Worm (Caenorhabditis elegans) whole organism, young adult: ENCODE data around the gene C50B6.9.

Experiments
- B0035.1 ChIP-seq: sonication (generic microtip); optimal IDR thresholded peaks from 2 replicates; lab custom pipeline; 2016; ENCODE audit warnings: missing genetic modification characterization, mild to moderate bottlenecking, missing compliant biosample characterization, missing genotype, missing genetic modification reagents
- F10E7.11 ChIP-seq: sonication (generic microtip); optimal IDR thresholded peaks from 2 replicates; lab custom pipeline; 2017; ENCODE audit warnings: mild to moderate bottlenecking, missing genetic modification characterization, moderate library complexity, missing compliant biosample characterization
- akir-1 ChIP-seq: fragments of 200-800 bp; sonication (Bioruptor generic); optimal IDR thresholded peaks from 2 replicates; lab custom pipeline; 2018; ENCODE audit warnings: mild to moderate bottlenecking, missing genetic modification characterization, moderate library complexity, missing compliant biosample characterization
- athp-1 ChIP-seq: sonication (generic microtip); optimal IDR thresholded peaks from 2 replicates; lab custom pipeline; 2017; ENCODE audit warnings: mild to moderate bottlenecking, missing genetic modification characterization, missing compliant biosample characterization
- bed-1 ChIP-seq: fragments of 200-800 bp; sonication (Bioruptor generic); IDR thresholded peaks from 2 replicates; pipeline ENCODE4 v1.3.6; 2022; ENCODE audit warnings: missing genetic modification reagents, missing genetic modification characterization, missing compliant biosample characterization
- cebp-2 ChIP-seq: fragments of 200-800 bp; sonication (Bioruptor generic); IDR thresholded peaks from 2 replicates; pipeline ENCODE4 v1.3.6; 2022; ENCODE audit warnings: missing genetic modification characterization, missing compliant biosample characterization
- mes-4 ChIP-seq: sonication (generic microtip); optimal IDR thresholded peaks from 2 replicates; lab custom pipeline; 2016; ENCODE audit warnings: missing genotype, missing genetic modification characterization, missing compliant biosample characterization
- nfya-2 ChIP-seq: fragments of 200-800 bp; sonication (Bioruptor generic); IDR thresholded peaks from 2 replicates; pipeline ENCODE4 v1.3.6; 2022; ENCODE audit warnings: missing genetic modification reagents, missing genetic modification characterization, missing compliant biosample characterization
- nhr-80 ChIP-seq: sonication (generic microtip); optimal IDR thresholded peaks from 2 replicates; lab custom pipeline; 2016; ENCODE audit warnings: missing genetic modification characterization, missing compliant biosample characterization
- pha-4 ChIP-seq: fragments of 150-350 bp; sonication (generic microtip); optimal IDR thresholded peaks from 2 replicates; lab custom pipeline; 2014; ENCODE audit warnings: missing biosample characterization, missing genetic modification reagents, missing genetic modification characterization
- rpc-1 ChIP-seq, 2 experiments: fragments of 150-350 bp in 1 of 2; sonication (generic microtip) in 1 of 2; optimal IDR thresholded peaks; 2 replicates each; lab custom pipeline; 2014 to 2018; ENCODE audit warnings: missing biosample characterization in 1 of 2, missing genetic modification characterization in 1 of 2, missing genetic modification reagents in 1 of 2, missing genotype in 1 of 2

ce11 chrV:13367024-13367423, 30.9 kb downstream of the C50B6.9 start, which contains the start of gene srx-125:
- TF ChIP-seq nhr-80 (tag; lab: Kevin White, UChicago) = no peak
- no peak for TF ChIP-seq B0035.1 (tag; lab: Kevin White, UChicago)
- no peak for TF ChIP-seq bed-1
- no peak for TF ChIP-seq F10E7.11 (tag; lab: Kevin White, UChicago)
- TF ChIP-seq nfya-2 = no peak
- TF ChIP-seq pha-4 = no peak
- TF ChIP-seq rpc-1 (optimal IDR thresholded peaks at IDR 0.05; lab: Kevin White, UChicago) = no peak
- TF ChIP-seq rpc-1 (tag; optimal IDR thresholded peaks at IDR 0.05; lab: Kevin White, UChicago) = no peak
- no peak for TF ChIP-seq mes-4 (tag; lab: Kevin White, UChicago)
- TF ChIP-seq cebp-2 = no peak
- no peak for TF ChIP-seq athp-1 (tag; lab: Kevin White, UChicago)
- TF ChIP-seq akir-1 (GFP tag; lab: Kevin White, UChicago) = no peak
